Fruit fly (Drosophila melanogaster): Measurements from ENCODE around the gene CG12121.

Gene CG12121

DNA sequence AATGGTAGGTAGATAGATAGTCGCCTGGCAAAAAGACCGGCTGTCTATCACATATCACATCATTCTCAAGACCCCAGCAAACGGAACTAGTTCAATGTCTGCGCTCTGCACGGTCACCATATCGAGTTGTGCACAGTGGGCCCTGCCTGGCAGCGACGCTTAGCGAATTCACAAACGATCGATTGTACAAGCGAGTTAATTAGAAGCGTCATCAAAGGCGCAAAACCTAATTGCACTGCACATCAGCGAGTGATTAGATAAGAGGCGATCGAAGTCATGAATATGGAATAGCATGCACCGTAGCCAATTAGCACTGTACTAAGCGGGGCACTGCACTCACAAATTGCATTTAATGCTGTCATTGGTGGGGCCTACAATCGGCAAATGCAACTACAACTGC lies 11.7 kb downstream of the CG12121 start:
- TF ChIP-seq sv (GFP tag; optimal IDR thresholded peaks at IDR 0.05) (no peak), foxo (GFP tag; optimal IDR thresholded peaks at IDR 0.05) (peak in 1 of 2 experiments; percentile 3)

DNA sequence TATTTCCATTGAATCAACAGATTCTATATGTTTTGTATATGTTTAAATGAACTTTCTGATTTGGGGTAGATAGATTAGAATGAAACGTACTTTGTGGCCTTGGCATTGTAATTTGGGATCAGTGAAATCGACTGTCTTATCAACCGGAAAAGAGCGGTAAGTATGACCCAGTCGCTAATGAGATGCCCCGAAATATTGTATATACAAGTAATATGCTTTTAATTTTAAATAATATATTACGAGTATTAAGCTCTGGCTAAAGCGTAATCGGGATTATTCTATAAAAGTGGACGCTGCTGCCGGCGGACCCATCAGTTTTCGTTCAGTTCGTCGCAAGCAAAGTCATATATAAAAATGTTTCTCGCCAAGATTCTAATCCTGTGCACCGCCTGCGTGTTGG lies 15.6 kb downstream of the CG12121 start, which contains the start of gene CG15369:
Gene CG15369, plus strand, starts transcription at position 301 of the 400 bp plus-strand sequence.
- TF ChIP-seq CG32264 (GFP tag; optimal IDR thresholded peaks at IDR 0.05), result no peak
- no peak for TF ChIP-seq Dif (GFP tag; optimal IDR thresholded peaks at IDR 0.05; ENCODE audit: partially characterized antibody)

DNA sequence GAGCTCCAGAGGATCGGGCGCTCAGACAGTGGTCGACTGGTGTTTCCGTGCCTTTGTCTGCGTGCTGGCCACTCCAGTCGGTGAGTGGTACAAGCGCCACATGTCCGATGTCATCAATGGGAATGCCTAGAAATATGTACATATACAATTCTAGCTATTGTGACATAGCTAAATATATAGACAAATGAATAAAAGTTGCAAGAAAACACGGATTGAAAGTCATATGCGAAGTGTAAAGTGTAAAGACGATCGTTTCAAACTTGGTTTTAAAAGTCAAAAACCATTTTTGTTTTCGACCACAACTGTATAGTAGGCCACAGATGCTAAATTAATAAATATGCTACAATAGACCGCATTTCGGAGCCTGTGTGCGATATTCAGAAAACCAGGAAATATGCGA lies 16.7 kb downstream of the CG12121 start, which contains the start of gene CG15368:
Gene CG15368, plus strand, starts transcription at position 301 of the 400 bp plus-strand sequence.
- TF ChIP-seq Mio (GFP tag; optimal IDR thresholded peaks at IDR 0.05) (no peak), Hr78 (GFP tag; optimal IDR thresholded peaks at IDR 0.05) (no peak)

DNA sequence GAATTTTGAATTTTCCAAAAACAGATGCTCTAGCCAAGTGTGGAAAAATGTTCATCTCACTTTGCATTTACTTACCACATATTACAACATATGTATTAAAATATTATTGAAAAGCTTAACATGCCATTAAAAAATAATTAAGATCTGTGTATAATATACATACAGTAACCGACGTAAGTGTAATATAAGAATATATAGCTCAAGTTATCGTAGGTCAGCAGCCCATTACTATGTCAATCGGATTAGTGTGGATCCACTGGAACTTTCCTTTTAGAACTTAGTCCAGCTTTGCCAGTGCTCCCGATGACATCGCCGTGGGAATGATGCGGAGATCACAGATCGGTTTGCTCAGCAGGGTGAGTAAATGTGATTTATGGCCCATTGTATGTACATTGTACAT lies 17.6 kb downstream of the CG12121 start, which contains the start of gene Obp8a:
Gene Obp8a, plus strand, starts transcription at position 301 of the 400 bp plus-strand sequence.
- no peak for TF ChIP-seq dl (GFP tag; optimal IDR thresholded peaks at IDR 0.05; ENCODE audit: insufficient read depth in 1 of 2, partially characterized antibody in 2 of 2)
- TF ChIP-seq psq (GFP tag; optimal IDR thresholded peaks at IDR 0.05), result no peak
- no peak for TF ChIP-seq Vsx2 (GFP tag; optimal IDR thresholded peaks at IDR 0.05; ENCODE audit: partially characterized antibody)
- TF ChIP-seq HLH106 (tag; optimal IDR thresholded peaks at IDR 0.05), result no peak
- no peak for TF ChIP-seq rgr (GFP tag; optimal IDR thresholded peaks at IDR 0.05)
- no peak for TF ChIP-seq Hr78 (GFP tag; optimal IDR thresholded peaks at IDR 0.05)
- TF ChIP-seq dsf (GFP tag; optimal IDR thresholded peaks at IDR 0.05; ENCODE audit: borderline replicate concordance), result no peak
- no peak for TF ChIP-seq Jra (GFP tag; optimal IDR thresholded peaks at IDR 0.05)

- TF ChIP-seq Dif (GFP tag; optimal IDR thresholded peaks at IDR 0.05; ENCODE audit: partially characterized antibody) (no peak), OdsH (GFP tag; optimal IDR thresholded peaks at IDR 0.05) (no peak), h (GFP tag; optimal IDR thresholded peaks at IDR 0.05) (peak; percentile 7), dl (GFP tag; optimal IDR thresholded peaks at IDR 0.05; ENCODE audit: insufficient read depth in 1 of 2, partially characterized antibody in 2 of 2) (no peak), HLH106 (tag; optimal IDR thresholded peaks at IDR 0.05) (peak; percentile 48), pan (optimal IDR thresholded peaks at IDR 0.05) (no peak), N (GFP tag; optimal IDR thresholded peaks at IDR 0.05) (no peak), Myc (optimal IDR thresholded peaks at IDR 0.05) (no peak), jim (GFP tag; optimal IDR thresholded peaks at IDR 0.05) (no peak), br (GFP tag; optimal IDR thresholded peaks at IDR 0.05) (no peak), psq (GFP tag; optimal IDR thresholded peaks at IDR 0.05) (no peak), brk (GFP tag; optimal IDR thresholded peaks at IDR 0.05) (no peak)
Measured at dm6 chrX:9210787-9211186, 21.4 kb downstream of the CG12121 start, which contains the start of gene SmydA-9. Gene SmydA-9, minus strand, starts transcription at chrX:9210887.

DNA sequence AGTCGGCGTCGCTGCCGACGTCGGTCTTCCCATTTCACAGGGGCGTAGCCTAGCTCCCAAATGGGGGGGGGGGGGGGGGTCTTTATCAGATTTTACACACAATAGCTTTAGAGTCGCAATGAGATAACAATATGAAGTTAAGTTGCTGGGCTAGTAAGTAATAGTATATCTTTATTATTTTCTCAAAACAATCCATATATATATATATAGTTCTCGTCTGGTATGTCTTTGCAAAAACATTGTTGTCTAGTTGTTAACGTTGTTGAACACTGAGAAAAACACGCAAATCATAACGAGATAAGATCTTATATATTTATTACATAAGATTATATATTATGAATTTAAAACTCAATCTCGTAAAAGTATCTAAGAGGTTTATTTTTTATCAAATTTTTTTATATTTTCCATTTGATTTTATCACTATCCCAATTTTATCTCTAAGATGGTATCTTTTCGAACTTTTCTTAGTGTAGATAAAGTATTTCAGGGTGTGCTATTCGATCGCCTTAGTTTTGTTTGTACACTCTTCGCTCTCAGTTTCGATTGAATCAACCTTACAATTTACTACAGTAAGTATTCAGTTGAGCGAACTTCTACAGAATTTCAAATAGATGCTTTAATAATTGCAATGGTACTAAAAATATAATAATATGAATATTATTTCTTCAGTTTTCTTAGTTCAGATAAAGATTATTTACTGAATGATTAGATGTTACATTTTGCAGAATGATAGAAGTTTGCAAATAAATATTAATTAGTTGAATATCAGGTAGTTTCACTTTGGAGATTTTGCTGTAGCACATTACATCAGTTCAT lies 30.1 kb downstream of the CG12121 start:
- TF ChIP-seq HLH106 (tag; optimal IDR thresholded peaks at IDR 0.05) (peak; percentile 44), foxo (GFP tag; optimal IDR thresholded peaks at IDR 0.05) (peak in 1 of 2 experiments; percentile 5), Hr83 (GFP tag; optimal IDR thresholded peaks at IDR 0.05; ENCODE audit: poor library complexity, severe bottlenecking) (no peak), h (GFP tag; optimal IDR thresholded peaks at IDR 0.05) (peak; percentile 14), psq (GFP tag; optimal IDR thresholded peaks at IDR 0.05) (peak; percentile 29), dsf (GFP tag; optimal IDR thresholded peaks at IDR 0.05; ENCODE audit: borderline replicate concordance) (no peak), fru (GFP tag; optimal IDR thresholded peaks at IDR 0.05) (peak; percentile 21), sv (GFP tag; optimal IDR thresholded peaks at IDR 0.05) (peak; percentile 4), rgr (GFP tag; optimal IDR thresholded peaks at IDR 0.05) (peak; percentile 44)

dm6 chrX:9201080-9201479 lies 31.1 kb downstream of the CG12121 start:
- TF ChIP-seq sage (GFP tag; optimal IDR thresholded peaks at IDR 0.05) (no peak), brk (GFP tag; optimal IDR thresholded peaks at IDR 0.05) (no peak), Mio (GFP tag; optimal IDR thresholded peaks at IDR 0.05) (no peak), pan (optimal IDR thresholded peaks at IDR 0.05) (no peak), CG9705 (GFP tag; optimal IDR thresholded peaks at IDR 0.05) (no peak), foxo (GFP tag; optimal IDR thresholded peaks at IDR 0.05) (no peak), br (GFP tag; optimal IDR thresholded peaks at IDR 0.05) (no peak), Hr78 (GFP tag; optimal IDR thresholded peaks at IDR 0.05) (no peak), dl (GFP tag; optimal IDR thresholded peaks at IDR 0.05; ENCODE audit: insufficient read depth in 1 of 2, partially characterized antibody in 2 of 2) (no peak)
